Fruit fly (Drosophila melanogaster) whole organism, embryonic: ENCODE measurements around the gene Dad1.

ENCODE experiments used
- CG11247 ChIP-seq: fragments of 200-800 bp; sonication (Bioruptor generic); IDR thresholded peaks from 2 replicates; pipeline ENCODE4 v1.3.6; 2022; ENCODE audit warnings: missing biosample characterization, missing genetic modification characterization
- CG15601 ChIP-seq: fragments of 200-800 bp; sonication (Bioruptor generic); optimal IDR thresholded peaks from 3 replicates; lab custom pipeline; 2019; ENCODE audit warnings: missing biosample characterization, mild to moderate bottlenecking, missing genetic modification characterization, moderate library complexity
- CG8478 ChIP-seq: fragments of >200 bp; optimal IDR thresholded peaks from 2 replicates; lab custom pipeline; 2018
- CG9876 ChIP-seq: fragments of 200-800 bp; sonication (Bioruptor generic); optimal IDR thresholded peaks from 2 replicates; lab custom pipeline; 2016; ENCODE audit warnings: missing biosample characterization, missing genetic modification characterization
- D ChIP-seq, 2 experiments: fragments of 200-800 bp in 1 of 2; fragments of >200 bp in 1 of 2; sonication (Bioruptor generic) in 1 of 2; optimal IDR thresholded peaks; 2 replicates in 1 of 2; 3 replicates in 1 of 2; lab custom pipeline; 2017; ENCODE audit warnings: mild to moderate bottlenecking in 1 of 2, missing biosample characterization in 1 of 2, missing genetic modification characterization in 1 of 2, missing genetic modification reagents in 1 of 2
- H2.0 ChIP-seq: fragments of 200-800 bp; sonication (Bioruptor generic); IDR thresholded peaks from 2 replicates; pipeline ENCODE4 v1.3.6; 2022; ENCODE audit warnings: missing biosample characterization, missing genetic modification characterization
- Sin3A ChIP-seq: fragments of >200 bp; optimal IDR thresholded peaks from 2 replicates; lab custom pipeline; 2018
- gt ChIP-seq: fragments of 200-800 bp; sonication (Bioruptor generic); IDR thresholded peaks from 2 replicates; pipeline ENCODE4 v1.3.6; 2022; ENCODE audit warnings: missing biosample characterization, missing genetic modification characterization
- kay ChIP-seq: fragments of 200-800 bp; sonication (Bioruptor generic); optimal IDR thresholded peaks from 2 replicates; lab custom pipeline; 2016; ENCODE audit warnings: missing biosample characterization, missing genetic modification characterization
- slp2 ChIP-seq: fragments of 200-800 bp; sonication (Bioruptor generic); optimal IDR thresholded peaks from 2 replicates; lab custom pipeline; 2016; ENCODE audit warnings: missing biosample characterization, missing genetic modification characterization

DNA sequence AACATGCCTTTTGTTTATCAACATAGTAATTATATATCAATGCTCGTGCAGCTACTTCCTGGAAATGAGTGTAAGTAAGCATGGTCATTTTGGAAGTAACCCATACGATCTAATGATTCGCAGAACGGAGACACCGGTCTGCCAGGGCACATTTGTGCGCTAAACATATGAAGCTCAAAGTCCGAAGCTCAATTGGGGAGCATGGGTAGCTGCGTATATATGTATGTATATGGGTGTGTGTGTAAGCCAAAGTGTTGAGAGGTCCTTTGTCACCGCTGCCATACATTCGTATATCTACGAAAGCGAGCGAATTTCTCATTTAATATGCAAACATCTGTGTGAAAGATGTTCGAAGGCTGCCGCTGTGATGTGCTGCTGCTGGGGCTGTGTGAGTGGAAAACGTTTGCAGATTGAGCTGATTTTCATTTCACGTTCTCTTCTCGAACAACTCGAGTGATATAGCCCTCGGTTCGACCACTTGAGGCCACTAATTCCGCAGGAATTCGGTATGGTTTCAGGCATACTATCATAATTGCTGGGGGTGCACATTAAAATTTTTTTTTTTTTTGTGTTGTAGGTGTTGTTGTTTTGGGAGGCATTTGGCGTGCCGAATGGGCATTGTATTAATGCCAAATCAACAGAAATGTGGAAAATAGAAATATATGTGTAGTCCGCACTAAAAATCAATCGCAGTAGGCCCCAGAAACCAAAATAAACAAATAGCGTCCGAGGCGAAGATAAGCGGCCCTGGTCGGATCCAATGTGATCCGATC, 34.4 kb upstream of the Dad1 start:
- no peak for TF ChIP-seq kay (GFP tag; lab: Kevin White, UChicago)
- TF ChIP-seq CG11247 (GFP tag; lab: Robert Waterston, UW), result no peak
- TF ChIP-seq D (optimal IDR thresholded peaks at IDR 0.05; lab: Kevin White, UChicago), result no peak
- TF ChIP-seq D (GFP tag; optimal IDR thresholded peaks at IDR 0.05; lab: Kevin White, UChicago), result no peak
- TF ChIP-seq CG9876 (GFP tag; lab: Kevin White, UChicago), result no peak
- TF ChIP-seq CG8478 (lab: Kevin White, UChicago), result no peak
- TF ChIP-seq slp2 (GFP tag; lab: Kevin White, UChicago), result no peak
- TF ChIP-seq Sin3A, result no peak
- no peak for TF ChIP-seq H2.0
- TF ChIP-seq gt, result no peak
- no peak for TF ChIP-seq CG15601 (tag; lab: Kevin White, UChicago)
